Worm (Caenorhabditis elegans) whole organism, L4 larva: Measurements from ENCODE around the gene R02F2.5.

ENCODE experiments used
- R02D3.7 ChIP-seq: fragments of 150-350 bp; sonication (generic microtip); optimal IDR thresholded peaks from 3 replicates; lab custom pipeline; 2014; ENCODE audit warnings: missing biosample characterization, missing genetic modification characterization
- lin-15B ChIP-seq: fragments of 150-350 bp; sonication (generic microtip); optimal IDR thresholded peaks from 3 replicates; lab custom pipeline; 2014; ENCODE audit warnings: missing biosample characterization, missing genetic modification characterization
- lin-39 ChIP-seq: fragments of 150-350 bp; optimal IDR thresholded peaks from 2 replicates; lab custom pipeline; 2014; ENCODE audit warnings: missing biosample characterization, missing genetic modification reagents, missing genetic modification characterization
- lir-3 ChIP-seq: sonication (generic microtip); optimal IDR thresholded peaks from 2 replicates; lab custom pipeline; 2016; ENCODE audit warnings: mild to moderate bottlenecking, missing genetic modification characterization, missing compliant biosample characterization
- nhr-11 ChIP-seq: fragments of 150-350 bp; optimal IDR thresholded peaks from 2 replicates; lab custom pipeline; 2014; ENCODE audit warnings: missing biosample characterization, missing genetic modification characterization

DNA sequence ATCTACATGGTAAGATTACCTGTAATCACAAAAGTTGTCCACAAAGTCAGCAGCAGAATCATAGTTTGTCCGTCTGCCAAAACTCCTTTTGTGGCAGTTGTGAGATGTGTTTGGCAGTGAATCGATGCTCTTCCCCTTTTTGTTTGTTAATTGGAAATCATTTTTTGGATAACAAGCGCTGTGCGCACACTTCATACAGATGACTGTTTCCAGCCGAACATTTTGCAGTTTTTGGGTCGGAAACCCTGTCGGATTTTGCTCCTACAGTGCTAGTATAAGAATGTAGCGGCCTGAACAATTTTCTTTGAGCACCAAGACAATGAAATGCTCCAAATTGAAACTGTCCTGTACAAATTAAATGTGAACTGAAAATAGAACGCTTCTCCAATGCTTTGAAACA, 29.6 kb downstream of the R02F2.5 start, which contains the start of gene D1044.7:
- no peak for TF ChIP-seq lin-39 (tag; lab: Kevin White, UChicago)
- TF ChIP-seq lin-15B (tag; lab: Kevin White, UChicago) = no peak
- no peak for TF ChIP-seq R02D3.7 (tag; lab: Kevin White, UChicago)
- TF ChIP-seq nhr-11 (tag; lab: Kevin White, UChicago) = no peak
- TF ChIP-seq lir-3 = no peak
